Fruit fly (Drosophila melanogaster) whole organism: ENCODE measurements around the gene armi.

Experiments
- Dll ChIP-seq: fragments of >200 bp; optimal IDR thresholded peaks from 2 replicates; lab custom pipeline; 2017
- pan ChIP-seq: fragments of >200 bp; optimal IDR thresholded peaks from 2 replicates; lab custom pipeline; 2017
- psq ChIP-seq: fragments of >200 bp; optimal IDR thresholded peaks from 2 replicates; lab custom pipeline; 2017
- usp ChIP-seq: fragments of >200 bp; optimal IDR thresholded peaks from 2 replicates; lab custom pipeline; 2017; ENCODE audit warnings: missing biosample characterization, missing genetic modification characterization, mixed read lengths

dm6 chr3L:3450410-3450809, 10.7 kb upstream of the armi start:
- TF ChIP-seq psq (lab: Kevin White, UChicago), result no peak
- TF ChIP-seq pan (lab: Kevin White, UChicago), result peak; percentile 84
- TF ChIP-seq Dll (lab: Kevin White, UChicago), result no peak
- no peak for TF ChIP-seq usp
